Fruit fly (Drosophila melanogaster) whole organism, prepupa: ENCODE data around the gene CG2652.

Source experiments
- Blimp-1 ChIP-seq: fragments of 200-800 bp; sonication (Bioruptor generic); optimal IDR thresholded peaks from 3 replicates; lab custom pipeline; 2017; ENCODE audit warnings: missing biosample characterization, missing genetic modification characterization, mild to moderate bottlenecking, moderate library complexity, missing genetic modification reagents
- CG10669 ChIP-seq: fragments of 200-800 bp; sonication (Bioruptor generic); optimal IDR thresholded peaks from 3 replicates; lab custom pipeline; 2018; ENCODE audit warnings: missing biosample characterization, mild to moderate bottlenecking, missing genetic modification characterization, moderate library complexity
- CG11762 ChIP-seq: fragments of 200-800 bp; sonication (Bioruptor generic); optimal IDR thresholded peaks from 3 replicates; lab custom pipeline; 2016; ENCODE audit warnings: missing biosample characterization, missing genetic modification characterization; ENCODE audit not compliant: insufficient read depth
- CG11902 ChIP-seq: fragments of 200-800 bp; sonication (Bioruptor generic); optimal IDR thresholded peaks from 3 replicates; lab custom pipeline; 2016; ENCODE audit warnings: missing biosample characterization, missing genetic modification characterization
- CG15336 ChIP-seq: fragments of 200-800 bp; sonication (Bioruptor generic); IDR thresholded peaks from 2 replicates; pipeline ENCODE4 v1.3.6; 2022; ENCODE audit warnings: missing biosample characterization, missing genetic modification characterization
- CG1621 ChIP-seq: fragments of 200-800 bp; sonication (Bioruptor generic); optimal IDR thresholded peaks from 3 replicates; lab custom pipeline; 2018; ENCODE audit warnings: missing biosample characterization, mild to moderate bottlenecking, missing genetic modification characterization
- CG16779 ChIP-seq: fragments of 200-800 bp; sonication (Bioruptor generic); optimal IDR thresholded peaks from 3 replicates; lab custom pipeline; 2017; ENCODE audit warnings: missing biosample characterization, mild to moderate bottlenecking, missing genetic modification characterization
- CG3032 ChIP-seq: fragments of 200-800 bp; optimal IDR thresholded peaks from 2 replicates; lab custom pipeline; 2019; ENCODE audit warnings: missing biosample characterization, mild to moderate bottlenecking, missing genetic modification characterization, moderate library complexity
- CG34406 ChIP-seq: fragments of 200-800 bp; sonication (Bioruptor generic); optimal IDR thresholded peaks from 3 replicates; lab custom pipeline; 2016; ENCODE audit warnings: missing biosample characterization, missing genetic modification characterization
- CG3919 ChIP-seq: fragments of 200-800 bp; sonication (Bioruptor generic); optimal IDR thresholded peaks from 3 replicates; lab custom pipeline; 2016; ENCODE audit warnings: missing biosample characterization, missing genetic modification characterization
- CG4318 ChIP-seq: fragments of 200-800 bp; sonication (Bioruptor generic); optimal IDR thresholded peaks from 3 replicates; lab custom pipeline; 2017; ENCODE audit warnings: missing biosample characterization, mild to moderate bottlenecking, missing genetic modification characterization
- CG6163 ChIP-seq: fragments of 200-800 bp; sonication (Bioruptor generic); IDR thresholded peaks from 3 replicates; pipeline ENCODE4 v1.3.6; 2022; ENCODE audit warnings: missing biosample characterization, missing genetic modification characterization
- CG6276 ChIP-seq: fragments of 200-800 bp; sonication (Bioruptor generic); optimal IDR thresholded peaks from 2 replicates; lab custom pipeline; 2017; ENCODE audit warnings: missing biosample characterization, mild to moderate bottlenecking, missing genetic modification characterization
- CG6808 ChIP-seq: fragments of 200-800 bp; sonication (Bioruptor generic); optimal IDR thresholded peaks from 3 replicates; lab custom pipeline; 2017; ENCODE audit warnings: missing biosample characterization, missing genetic modification characterization, mild to moderate bottlenecking, moderate library complexity, missing genetic modification reagents
- CG6854 ChIP-seq: fragments of 200-800 bp; sonication (Bioruptor generic); optimal IDR thresholded peaks from 2 replicates; lab custom pipeline; 2017; ENCODE audit warnings: missing biosample characterization, mild to moderate bottlenecking, missing genetic modification characterization
- CG7368 ChIP-seq: fragments of 200-800 bp; sonication (Bioruptor generic); optimal IDR thresholded peaks from 3 replicates; lab custom pipeline; 2016; ENCODE audit warnings: missing biosample characterization, missing genetic modification characterization
- CG8119 ChIP-seq: fragments of 200-800 bp; sonication (Bioruptor generic); IDR thresholded peaks from 3 replicates; pipeline ENCODE4 v1.3.6; 2022; ENCODE audit warnings: missing biosample characterization, missing genetic modification characterization
- CG8319 ChIP-seq: fragments of 200-800 bp; sonication (Bioruptor generic); optimal IDR thresholded peaks from 3 replicates; lab custom pipeline; 2016; ENCODE audit warnings: missing biosample characterization, missing genetic modification characterization
- CG8632 ChIP-seq: fragments of 200-800 bp; sonication (Bioruptor generic); optimal IDR thresholded peaks from 3 replicates; lab custom pipeline; 2016; ENCODE audit warnings: missing biosample characterization, missing genetic modification characterization
- CG9139 ChIP-seq: fragments of 200-800 bp; sonication (Bioruptor generic); optimal IDR thresholded peaks from 3 replicates; lab custom pipeline; 2017; ENCODE audit warnings: missing biosample characterization, mild to moderate bottlenecking, missing genetic modification characterization
- Eip75B ChIP-seq: fragments of 200-800 bp; sonication (Bioruptor generic); optimal IDR thresholded peaks from 3 replicates; lab custom pipeline; 2016; ENCODE audit warnings: missing biosample characterization, missing genetic modification characterization
- Eip78C ChIP-seq: fragments of 200-800 bp; sonication (Bioruptor generic); peaks from one replicate; lab custom pipeline; 2016; ENCODE audit warnings: missing biosample characterization, missing genetic modification characterization
- Eip93F ChIP-seq: fragments of 200-800 bp; sonication (Bioruptor generic); optimal IDR thresholded peaks from 2 replicates; lab custom pipeline; 2016; ENCODE audit warnings: missing biosample characterization, mild to moderate bottlenecking, missing genetic modification characterization
- Ets21C ChIP-seq: fragments of 200-800 bp; sonication (Bioruptor generic); optimal IDR thresholded peaks from 3 replicates; lab custom pipeline; 2016; ENCODE audit warnings: missing biosample characterization, missing genetic modification characterization
- Ets96B ChIP-seq: fragments of 200-800 bp; optimal IDR thresholded peaks from 2 replicates; lab custom pipeline; 2019; ENCODE audit warnings: missing biosample characterization, mild to moderate bottlenecking, missing genetic modification characterization, moderate library complexity
- Gug ChIP-seq: fragments of 200-800 bp; sonication (Bioruptor generic); IDR thresholded peaks from 2 replicates; pipeline ENCODE4 v1.3.6; 2022; ENCODE audit warnings: missing biosample characterization, missing genetic modification characterization
- Hr39 ChIP-seq: fragments of 200-800 bp; sonication (Bioruptor generic); optimal IDR thresholded peaks from 2 replicates; lab custom pipeline; 2016; ENCODE audit warnings: missing biosample characterization, missing genetic modification characterization
- Lpt ChIP-seq: fragments of 200-800 bp; sonication (Bioruptor generic); optimal IDR thresholded peaks from 3 replicates; lab custom pipeline; 2016; ENCODE audit warnings: missing biosample characterization, missing genetic modification characterization
- Met ChIP-seq: fragments of 200-800 bp; sonication (Bioruptor generic); optimal IDR thresholded peaks from 3 replicates; lab custom pipeline; 2016; ENCODE audit warnings: missing biosample characterization, missing genetic modification characterization
- Smox ChIP-seq: fragments of 200-800 bp; sonication (Bioruptor generic); optimal IDR thresholded peaks from 3 replicates; lab custom pipeline; 2016; ENCODE audit warnings: missing biosample characterization, missing genetic modification characterization
- Sox102F ChIP-seq: fragments of 200-800 bp; sonication (Bioruptor generic); optimal IDR thresholded peaks from 2 replicates; lab custom pipeline; 2016; ENCODE audit warnings: missing biosample characterization, mild to moderate bottlenecking, missing genetic modification characterization
- Sox14 ChIP-seq: fragments of 200-800 bp; sonication (Bioruptor generic); optimal IDR thresholded peaks from 3 replicates; lab custom pipeline; 2016; ENCODE audit warnings: missing biosample characterization, missing genetic modification characterization
- Sox15 ChIP-seq: fragments of 200-800 bp; sonication (Bioruptor generic); optimal IDR thresholded peaks from 3 replicates; lab custom pipeline; 2016; ENCODE audit warnings: missing biosample characterization, missing genetic modification characterization
- achi ChIP-seq: fragments of 200-800 bp; sonication (Bioruptor generic); optimal IDR thresholded peaks from 3 replicates; lab custom pipeline; 2016; ENCODE audit warnings: missing biosample characterization, missing genetic modification characterization
- dac ChIP-seq: fragments of 200-800 bp; sonication (Bioruptor generic); optimal IDR thresholded peaks from 2 replicates; lab custom pipeline; 2017; ENCODE audit warnings: missing biosample characterization, mild to moderate bottlenecking, missing genetic modification characterization
- dsx ChIP-seq: fragments of 200-800 bp; optimal IDR thresholded peaks from 3 replicates; lab custom pipeline; 2019; ENCODE audit warnings: missing biosample characterization, mild to moderate bottlenecking, missing genetic modification characterization, moderate library complexity; ENCODE audit not compliant: poor library complexity, severe bottlenecking
- eg ChIP-seq: fragments of 200-800 bp; sonication (Bioruptor generic); IDR thresholded peaks from 3 replicates; pipeline ENCODE4 v1.3.6; 2022; ENCODE audit warnings: missing biosample characterization, missing genetic modification characterization
- esn ChIP-seq: fragments of 200-800 bp; sonication (Bioruptor generic); optimal IDR thresholded peaks from 2 replicates; lab custom pipeline; 2016; ENCODE audit warnings: missing biosample characterization, mild to moderate bottlenecking, missing genetic modification characterization, moderate library complexity
- fkh ChIP-seq: fragments of 200-800 bp; sonication (Bioruptor generic); optimal IDR thresholded peaks from 3 replicates; lab custom pipeline; 2017; ENCODE audit warnings: missing biosample characterization, mild to moderate bottlenecking, missing genetic modification characterization, moderate library complexity
- lz ChIP-seq: fragments of 200-800 bp; sonication (Bioruptor generic); optimal IDR thresholded peaks from 3 replicates; lab custom pipeline; 2016; ENCODE audit warnings: missing biosample characterization, missing genetic modification characterization
- net ChIP-seq: fragments of 200-800 bp; sonication (Bioruptor generic); optimal IDR thresholded peaks from 3 replicates; lab custom pipeline; 2016; ENCODE audit warnings: missing biosample characterization, missing genetic modification characterization
- salr ChIP-seq, 2 experiments: fragments of 200-800 bp; sonication (Bioruptor generic); optimal IDR thresholded peaks; 3 replicates each; lab custom pipeline; 2016 to 2018; ENCODE audit warnings: missing biosample characterization in 2 of 2, missing genetic modification characterization in 2 of 2, mild to moderate bottlenecking in 1 of 2
- spab ChIP-seq: fragments of 200-800 bp; sonication (Bioruptor generic); optimal IDR thresholded peaks from 2 replicates; lab custom pipeline; 2017; ENCODE audit warnings: missing biosample characterization, mild to moderate bottlenecking, missing genetic modification characterization, missing genetic modification reagents
- ss ChIP-seq, 2 experiments: fragments of 200-800 bp; sonication (Bioruptor generic); optimal IDR thresholded peaks; 2 replicates in 1 of 2; 3 replicates in 1 of 2; lab custom pipeline; 2017 to 2018; ENCODE audit warnings: mild to moderate bottlenecking in 2 of 2, missing biosample characterization in 2 of 2, missing genetic modification characterization in 2 of 2, moderate library complexity in 1 of 2
- svp ChIP-seq: fragments of 200-800 bp; sonication (Bioruptor generic); peaks from one replicate; lab custom pipeline; 2016; ENCODE audit warnings: missing biosample characterization, missing genetic modification characterization
- topi ChIP-seq: fragments of 200-800 bp; sonication (Bioruptor generic); optimal IDR thresholded peaks from 3 replicates; lab custom pipeline; 2016; ENCODE audit warnings: missing biosample characterization, missing genetic modification characterization
- vri ChIP-seq: fragments of 200-800 bp; sonication (Bioruptor generic); optimal IDR thresholded peaks from 3 replicates; lab custom pipeline; 2016; ENCODE audit warnings: missing biosample characterization, mild to moderate bottlenecking, missing genetic modification characterization

CG2652 gene

dm6 chrX:2659430-2660075, 23.2 kb downstream of the CG2652 start (continued):
- TF ChIP-seq Smox (GFP tag; lab: Kevin White, UChicago) (no peak), dac (GFP tag; lab: Kevin White, UChicago) (no peak), CG4318 (no peak), Sox15 (GFP tag; lab: Kevin White, UChicago) (no peak), Lpt (no peak), Hr39 (GFP tag; lab: Kevin White, UChicago) (no peak), svp (GFP tag; lab: Kevin White, UChicago) (peak; percentile 51), Blimp-1 (GFP tag; lab: Kevin White, UChicago) (peak; percentile 3), Ets21C (no peak)

- TF ChIP-seq CG4318 (no peak), salr (GFP tag; optimal IDR thresholded peaks at IDR 0.05; lab: Kevin White, UChicago) (no peak), CG6163 (GFP tag; lab: Robert Waterston, UW) (peak; percentile 64; the same call in 2 of the 3 replicates), Ets96B (no peak), topi (GFP tag; lab: Kevin White, UChicago) (peak; percentile 11), CG9139 (GFP tag; lab: Kevin White, UChicago) (peak; percentile 39), svp (GFP tag; lab: Kevin White, UChicago) (peak; percentile 88), CG3919 (GFP tag; lab: Kevin White, UChicago) (peak; percentile 28), Hr39 (GFP tag; lab: Kevin White, UChicago) (no peak), Sox15 (GFP tag; lab: Kevin White, UChicago) (no peak), CG6276 (peak; percentile 62), CG8632 (no peak), lz (GFP tag; lab: Kevin White, UChicago) (no peak), Eip75B (GFP tag; lab: Kevin White, UChicago) (peak; percentile 5), Eip93F (GFP tag; lab: Kevin White, UChicago) (no peak), CG11902 (no peak), Eip78C (peak; percentile 68), dsx (GFP tag; lab: Kevin White, UChicago) (peak; percentile 40), CG11762 (GFP tag; lab: Kevin White, UChicago) (no peak), esn (peak; percentile 8), CG6854 (GFP tag; lab: Kevin White, UChicago) (peak; percentile 39), spab (no peak), achi (GFP tag; lab: Kevin White, UChicago) (no peak), fkh (peak; percentile 39), vri (GFP tag; lab: Kevin White, UChicago) (peak; percentile 84), Met (GFP tag; lab: Kevin White, UChicago) (peak; percentile 43), CG10669 (GFP tag; lab: Kevin White, UChicago) (no peak), Gug (no peak), CG15336 (GFP tag; lab: Robert Waterston, UW) (peak; percentile 42; the same call in 1 of the 2 replicates), CG1621 (tag; lab: Kevin White, UChicago) (peak; percentile 16), Lpt (no peak), CG34406 (GFP tag; lab: Kevin White, UChicago) (no peak), CG3032 (tag; lab: Kevin White, UChicago) (peak; percentile 2), CG6808 (peak; percentile 49), Blimp-1 (GFP tag; lab: Kevin White, UChicago) (peak; percentile 58), net (GFP tag; lab: Kevin White, UChicago) (peak; percentile 15), CG8319 (GFP tag; lab: Kevin White, UChicago) (no peak), CG16779 (tag; lab: Kevin White, UChicago) (peak; percentile 17), Sox102F (peak; percentile 71), CG8119 (GFP tag; lab: Robert Waterston, UW) (0 out of 3 replicates have a peak, but pooled peaks have one; percentile 34), ss (GFP tag; optimal IDR thresholded peaks at IDR 0.05; lab: Kevin White, UChicago) (peak; percentile 42 to 72), CG7368 (GFP tag; lab: Kevin White, UChicago) (no peak), Sox14 (GFP tag; lab: Kevin White, UChicago) (peak; percentile 78), eg (peak; percentile 43; the same call in 1 of the 3 replicates)
- TF ChIP-seq, all 60 proteins: peak for 26
These were observed 24.4 kb downstream of the CG2652 start for dm6 chrX:2658258-2658853.
